Worm (Caenorhabditis elegans) whole organism, early embryonic: Measurements from ENCODE around the gene R11.3.

Experiments used
- ama-1 ChIP-seq: fragments of 150-350 bp; optimal IDR thresholded peaks from 2 replicates; lab custom pipeline; 2014
- ceh-36 ChIP-seq: sonication (generic microtip); optimal IDR thresholded peaks from 2 replicates; lab custom pipeline; 2016; ENCODE audit warnings: missing genetic modification characterization, inconsistent platforms, missing compliant biosample characterization
- flt-1 ChIP-seq: fragments of 200-800 bp; sonication (Bioruptor generic); IDR thresholded peaks from 2 replicates; pipeline ENCODE4 v1.3.6; 2022; ENCODE audit warnings: missing genetic modification characterization, missing compliant biosample characterization

DNA sequence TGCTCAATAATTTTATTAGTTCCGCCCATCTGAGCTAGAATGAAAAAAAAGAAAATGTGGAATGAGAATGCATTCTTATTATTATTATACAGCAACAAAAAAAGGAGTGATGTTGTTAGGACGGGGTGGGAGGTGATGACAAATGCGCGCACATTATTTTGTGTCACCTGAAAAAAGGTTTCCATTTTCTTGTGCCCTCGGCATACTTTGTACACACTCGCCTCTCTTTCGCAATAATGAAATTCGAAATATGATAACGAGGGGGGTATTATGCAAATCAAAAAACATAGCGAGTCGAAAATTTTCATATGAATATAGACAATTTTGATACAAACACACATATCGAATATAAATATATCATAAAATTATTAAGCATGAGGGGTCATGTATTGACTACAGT, 39.7 kb downstream of the R11.3 start:
- TF ChIP-seq ama-1 (lab: Kevin White, UChicago) (no peak), flt-1 (no peak), ceh-36 (tag; lab: Kevin White, UChicago) (no peak)
